Fruit fly (Drosophila melanogaster) whole organism: ENCODE measurements around the gene Sem1.

ENCODE experiments used
- CG8478 ChIP-seq: fragments of >200 bp; optimal IDR thresholded peaks from 2 replicates; lab custom pipeline; 2018; ENCODE audit warnings: inconsistent platforms
- Dll ChIP-seq: fragments of >200 bp; optimal IDR thresholded peaks from 2 replicates; lab custom pipeline; 2017
- EcR ChIP-seq, 2 experiments: fragments of >200 bp; optimal IDR thresholded peaks; 2 replicates each; lab custom pipeline; 2017; ENCODE audit warnings: missing biosample characterization in 2 of 2, missing genetic modification characterization in 2 of 2, missing genetic modification reagents in 2 of 2
- pan ChIP-seq: fragments of >200 bp; optimal IDR thresholded peaks from 2 replicates; lab custom pipeline; 2017
- psq ChIP-seq: fragments of >200 bp; optimal IDR thresholded peaks from 2 replicates; lab custom pipeline; 2017
- usp ChIP-seq: fragments of >200 bp; optimal IDR thresholded peaks from 2 replicates; lab custom pipeline; 2017; ENCODE audit warnings: missing biosample characterization, missing genetic modification characterization, mixed read lengths

Sem1 gene

dm6 chr2L:7063721-7064179 lies at the start of gene Sem1:
TSS of gene Sem1 (plus strand) at chr2L:7063986.
- no peak for TF ChIP-seq EcR (GFP tag; optimal IDR thresholded peaks at IDR 0.05; lab: Kevin White, UChicago)
- TF ChIP-seq pan = no peak
- no peak for TF ChIP-seq usp
- TF ChIP-seq psq (lab: Kevin White, UChicago) = no peak
- no peak for TF ChIP-seq CG8478 (lab: Kevin White, UChicago)
- TF ChIP-seq Dll (lab: Kevin White, UChicago) = no peak

- no peak for TF ChIP-seq EcR (GFP tag; optimal IDR thresholded peaks at IDR 0.05; lab: Kevin White, UChicago)
Measured at dm6 chr2L:7021382-7021781, 42.4 kb upstream of the Sem1 start, which contains the start of gene Pcp. TSS of gene Pcp (plus strand) at chr2L:7021682.

- no peak for TF ChIP-seq usp
- no peak for TF ChIP-seq CG8478 (lab: Kevin White, UChicago)
- TF ChIP-seq psq (lab: Kevin White, UChicago) = no peak
- TF ChIP-seq Dll (lab: Kevin White, UChicago) = no peak
- TF ChIP-seq EcR (GFP tag; optimal IDR thresholded peaks at IDR 0.05; lab: Kevin White, UChicago) = no peak
- no peak for TF ChIP-seq pan
Measured at dm6 chr2L:7023614-7024259, 40.0 kb upstream of the Sem1 start, which contains the start of gene Gart. TSS of gene Gart (minus strand) at chr2L:7023898.

- TF ChIP-seq pan (no peak), Dll (lab: Kevin White, UChicago) (no peak), EcR (GFP tag; optimal IDR thresholded peaks at IDR 0.05; lab: Kevin White, UChicago) (no peak)
Measured at dm6 chr2L:7025247-7025646, 38.5 kb upstream of the Sem1 start.

- TF ChIP-seq CG8478 (lab: Kevin White, UChicago) (no peak), psq (lab: Kevin White, UChicago) (no peak), pan (no peak), Dll (lab: Kevin White, UChicago) (no peak), usp (no peak), EcR (GFP tag; optimal IDR thresholded peaks at IDR 0.05; lab: Kevin White, UChicago) (no peak)
Measured at dm6 chr2L:7026308-7026707, 37.5 kb upstream of the Sem1 start.

- no peak for TF ChIP-seq usp
- no peak for TF ChIP-seq EcR (GFP tag; optimal IDR thresholded peaks at IDR 0.05; lab: Kevin White, UChicago)
Measured at dm6 chr2L:7026988-7027908, 36.5 kb upstream of the Sem1 start, which contains the start of the genes CG31908 and MME1. TSS of gene CG31908 (minus strand) at chr2L:7027389. TSS of gene MME1 (plus strand) at chr2L:7027526.

dm6 chr2L:7028440-7028839 lies 35.3 kb upstream of the Sem1 start:
- TF ChIP-seq Dll (lab: Kevin White, UChicago) = no peak
- no peak for TF ChIP-seq pan
- TF ChIP-seq usp = no peak
- TF ChIP-seq CG8478 (lab: Kevin White, UChicago) = no peak
- TF ChIP-seq EcR (GFP tag; optimal IDR thresholded peaks at IDR 0.05; lab: Kevin White, UChicago) = no peak
- TF ChIP-seq psq (lab: Kevin White, UChicago) = no peak

dm6 chr2L:7028990-7029389 lies 34.8 kb upstream of the Sem1 start:
- TF ChIP-seq CG8478 (lab: Kevin White, UChicago) = no peak
- TF ChIP-seq pan = no peak
- TF ChIP-seq usp = no peak
- no peak for TF ChIP-seq Dll (lab: Kevin White, UChicago)
- TF ChIP-seq EcR (GFP tag; optimal IDR thresholded peaks at IDR 0.05; lab: Kevin White, UChicago) = no peak
- no peak for TF ChIP-seq psq (lab: Kevin White, UChicago)

dm6 chr2L:7032517-7032951 lies 31.3 kb upstream of the Sem1 start, which contains the start of the genes Rab30 and Caper:
TSS of gene Rab30 (minus strand) at chr2L:7032606.
TSS of gene Caper (plus strand) at chr2L:7032721.
- no peak for TF ChIP-seq Dll (lab: Kevin White, UChicago)
- no peak for TF ChIP-seq CG8478 (lab: Kevin White, UChicago)
- no peak for TF ChIP-seq usp
- no peak for TF ChIP-seq psq (lab: Kevin White, UChicago)
- TF ChIP-seq EcR (GFP tag; optimal IDR thresholded peaks at IDR 0.05; lab: Kevin White, UChicago) = no peak
- no peak for TF ChIP-seq pan

- no peak for TF ChIP-seq usp
- TF ChIP-seq EcR (GFP tag; optimal IDR thresholded peaks at IDR 0.05; lab: Kevin White, UChicago) = no peak
- TF ChIP-seq Dll (lab: Kevin White, UChicago) = no peak
- TF ChIP-seq pan = no peak
- TF ChIP-seq psq (lab: Kevin White, UChicago) = no peak
- TF ChIP-seq CG8478 (lab: Kevin White, UChicago) = no peak
Measured at dm6 chr2L:7033100-7033675, 30.6 kb upstream of the Sem1 start.

dm6 chr2L:7037773-7038327 lies 25.9 kb upstream of the Sem1 start, which contains the start of gene milt:
TSS of gene milt (plus strand) at chr2L:7037823.
- no peak for TF ChIP-seq Dll (lab: Kevin White, UChicago)
- peak in 1 of 2 experiments; percentile 37 for TF ChIP-seq EcR (GFP tag; optimal IDR thresholded peaks at IDR 0.05; lab: Kevin White, UChicago)
- peak; percentile 27 for TF ChIP-seq CG8478 (lab: Kevin White, UChicago)
- no peak for TF ChIP-seq psq (lab: Kevin White, UChicago)
